Worm (Caenorhabditis elegans) whole organism, mixed stage, embryonic: Measurements from ENCODE around the gene C18B2.5.

Experiments used
- M03D4.4 ChIP-seq: sonication (generic microtip); optimal IDR thresholded peaks from 2 replicates; lab custom pipeline; 2017; ENCODE audit warnings: mild to moderate bottlenecking, missing genetic modification characterization, missing compliant biosample characterization
- bed-3 ChIP-seq: fragments of 200-800 bp; sonication (Bioruptor generic); optimal IDR thresholded peaks from 3 replicates; lab custom pipeline; 2018; ENCODE audit warnings: mild to moderate bottlenecking, missing genetic modification characterization, moderate library complexity, missing compliant biosample characterization
- blmp-1 ChIP-seq: fragments of 150-350 bp; optimal IDR thresholded peaks from 2 replicates; lab custom pipeline; 2014; ENCODE audit warnings: missing biosample characterization, missing genetic modification characterization
- ceh-39 ChIP-seq: fragments of 150-350 bp; optimal IDR thresholded peaks from 2 replicates; lab custom pipeline; 2014; ENCODE audit warnings: missing biosample characterization, missing genetic modification characterization
- ceh-43 ChIP-seq: fragments of 200-800 bp; sonication (Bioruptor generic); optimal IDR thresholded peaks from 2 replicates; lab custom pipeline; 2018; ENCODE audit warnings: mild to moderate bottlenecking, missing genetic modification characterization, moderate library complexity, missing compliant biosample characterization
- ceh-83 ChIP-seq: fragments of 200-800 bp; sonication (Bioruptor generic); optimal IDR thresholded peaks from 2 replicates; lab custom pipeline; 2018; ENCODE audit warnings: mild to moderate bottlenecking, missing genetic modification characterization, missing compliant biosample characterization
- cnd-1 ChIP-seq: fragments of 200-800 bp; sonication (Bioruptor generic); optimal IDR thresholded peaks from 2 replicates; lab custom pipeline; 2018; ENCODE audit warnings: mild to moderate bottlenecking, missing genetic modification characterization, missing compliant biosample characterization
- drap-1 ChIP-seq: fragments of 200-800 bp; sonication (Bioruptor generic); optimal IDR thresholded peaks from 3 replicates; lab custom pipeline; 2018; ENCODE audit warnings: mild to moderate bottlenecking, missing genetic modification characterization, missing compliant biosample characterization
- elt-3 ChIP-seq: fragments of 150-350 bp; optimal IDR thresholded peaks from 2 replicates; lab custom pipeline; 2014; ENCODE audit warnings: missing biosample characterization, missing genetic modification characterization
- flh-1 ChIP-seq: fragments of 200-800 bp; sonication (Bioruptor generic); optimal IDR thresholded peaks from 2 replicates; lab custom pipeline; 2018; ENCODE audit warnings: mild to moderate bottlenecking, missing genetic modification characterization, moderate library complexity, missing compliant biosample characterization
- hlh-1 ChIP-seq: fragments of 150-350 bp; optimal IDR thresholded peaks from 2 replicates; lab custom pipeline; 2014; ENCODE audit warnings: missing biosample characterization, missing genetic modification reagents, missing genetic modification characterization
- lin-13 ChIP-seq: fragments of 150-350 bp; optimal IDR thresholded peaks from 2 replicates; lab custom pipeline; 2014; ENCODE audit warnings: missing biosample characterization, missing genetic modification characterization
- lin-32 ChIP-seq: fragments of 200-800 bp; sonication (Bioruptor generic); optimal IDR thresholded peaks from 2 replicates; lab custom pipeline; 2018; ENCODE audit warnings: mild to moderate bottlenecking, missing genetic modification characterization, missing compliant biosample characterization
- lsy-2 ChIP-seq: fragments of 150-350 bp; optimal IDR thresholded peaks from 2 replicates; lab custom pipeline; 2014; ENCODE audit warnings: missing biosample characterization, missing genetic modification characterization
- mab-5 ChIP-seq: fragments of 150-350 bp; optimal IDR thresholded peaks from 2 replicates; lab custom pipeline; 2014; ENCODE audit warnings: missing biosample characterization, missing genetic modification characterization
- mep-1 ChIP-seq: fragments of 150-350 bp; optimal IDR thresholded peaks from 2 replicates; lab custom pipeline; 2017; ENCODE audit warnings: missing biosample characterization, missing genetic modification reagents, missing genetic modification characterization, inconsistent platforms
- mls-2 ChIP-seq: sonication (generic microtip); optimal IDR thresholded peaks from 2 replicates; lab custom pipeline; 2016; ENCODE audit warnings: mild to moderate bottlenecking, missing genetic modification characterization, moderate library complexity, missing compliant biosample characterization
- nhr-12 ChIP-seq: fragments of 150-350 bp; optimal IDR thresholded peaks from 2 replicates; lab custom pipeline; 2014; ENCODE audit warnings: missing biosample characterization, missing genetic modification characterization
- nhr-2 ChIP-seq: fragments of 150-350 bp; optimal IDR thresholded peaks from 2 replicates; lab custom pipeline; 2014; ENCODE audit warnings: missing biosample characterization, missing genetic modification characterization
- nhr-237 ChIP-seq: fragments of 150-350 bp; optimal IDR thresholded peaks from 2 replicates; lab custom pipeline; 2014; ENCODE audit warnings: missing biosample characterization, missing genetic modification characterization
- nhr-28 ChIP-seq: fragments of 150-350 bp; optimal IDR thresholded peaks from 2 replicates; lab custom pipeline; 2014; ENCODE audit warnings: missing biosample characterization, missing genetic modification characterization
- nhr-76 ChIP-seq: sonication (generic microtip); optimal IDR thresholded peaks from 2 replicates; lab custom pipeline; 2017; ENCODE audit warnings: missing biosample characterization, missing genetic modification characterization
- pha-4 ChIP-seq: fragments of 150-350 bp; optimal IDR thresholded peaks from 2 replicates; lab custom pipeline; 2018; ENCODE audit warnings: missing biosample characterization, missing genetic modification reagents, missing genetic modification characterization
- sem-2 ChIP-seq: fragments of 200-800 bp; sonication (Bioruptor generic); optimal IDR thresholded peaks from 2 replicates; lab custom pipeline; 2018; ENCODE audit warnings: mild to moderate bottlenecking, missing genetic modification characterization, missing compliant biosample characterization
- sptf-1 ChIP-seq: sonication (generic microtip); optimal IDR thresholded peaks from 2 replicates; lab custom pipeline; 2017; ENCODE audit warnings: mild to moderate bottlenecking, missing genetic modification characterization, moderate library complexity, missing compliant biosample characterization
- tbx-8 ChIP-seq: fragments of 200-800 bp; sonication (Bioruptor generic); optimal IDR thresholded peaks from 2 replicates; lab custom pipeline; 2018; ENCODE audit warnings: mild to moderate bottlenecking, missing genetic modification characterization, moderate library complexity, missing compliant biosample characterization
- unc-120 ChIP-seq: sonication (generic microtip); optimal IDR thresholded peaks from 2 replicates; lab custom pipeline; 2017; ENCODE audit warnings: missing genetic modification characterization, missing compliant biosample characterization; ENCODE audit not compliant: poor library complexity, severe bottlenecking
- unc-39 ChIP-seq: fragments of 150-350 bp; optimal IDR thresholded peaks from 2 replicates; lab custom pipeline; 2014; ENCODE audit warnings: missing biosample characterization, missing genetic modification characterization
- unc-62 ChIP-seq: fragments of 150-350 bp; optimal IDR thresholded peaks from 2 replicates; lab custom pipeline; 2014; ENCODE audit warnings: missing biosample characterization, missing genetic modification reagents, missing genetic modification characterization
- zip-8 ChIP-seq: fragments of 150-350 bp; optimal IDR thresholded peaks from 2 replicates; lab custom pipeline; 2014; ENCODE audit warnings: missing biosample characterization, missing genetic modification characterization
- ztf-11 ChIP-seq: fragments of 150-350 bp; optimal IDR thresholded peaks from 2 replicates; lab custom pipeline; 2014; ENCODE audit warnings: missing biosample characterization, missing genetic modification characterization

The C18B2.5 gene

DNA sequence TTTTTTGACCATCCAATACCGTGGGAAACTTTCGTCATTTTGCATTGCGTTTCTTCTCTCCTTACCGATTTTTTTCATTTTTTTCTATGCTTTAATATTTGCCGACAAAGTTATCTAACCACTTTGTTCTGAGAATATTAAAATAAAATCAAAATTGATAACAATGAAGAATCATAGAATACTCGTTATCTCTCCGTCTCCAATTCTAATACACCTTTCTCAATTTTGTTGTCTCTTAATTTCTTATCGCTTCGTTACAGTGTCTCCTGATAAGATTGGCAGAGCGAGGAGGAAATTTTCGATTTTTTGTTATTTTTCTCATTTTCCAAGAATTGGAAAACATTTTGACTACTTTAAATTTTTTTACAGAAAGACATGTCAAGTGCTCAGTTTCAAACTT, 34.7 kb downstream of the C18B2.5 start, which contains the start of gene ckc-1:
Gene ckc-1, plus strand, starts transcription at position 368 of the 400 bp plus-strand sequence.
- TF ChIP-seq hlh-1 (tag; lab: Kevin White, UChicago) (no peak), ceh-39 (tag; lab: Kevin White, UChicago) (no peak), drap-1 (GFP tag; lab: Kevin White, UChicago) (no peak), unc-39 (tag; lab: Kevin White, UChicago) (no peak), flh-1 (GFP tag; lab: Kevin White, UChicago) (no peak), sem-2 (GFP tag; lab: Kevin White, UChicago) (no peak), lin-32 (GFP tag; lab: Kevin White, UChicago) (no peak), mls-2 (tag; lab: Kevin White, UChicago) (no peak), nhr-28 (tag; lab: Kevin White, UChicago) (no peak), bed-3 (GFP tag; lab: Kevin White, UChicago) (no peak), nhr-237 (tag; lab: Kevin White, UChicago) (no peak), sptf-1 (tag; lab: Kevin White, UChicago) (no peak), blmp-1 (tag; lab: Kevin White, UChicago) (no peak), nhr-76 (tag; lab: Kevin White, UChicago) (no peak), mep-1 (tag; lab: Kevin White, UChicago) (no peak), unc-120 (tag; lab: Kevin White, UChicago) (no peak), pha-4 (no peak), ceh-43 (GFP tag; lab: Kevin White, UChicago) (no peak)

DNA sequence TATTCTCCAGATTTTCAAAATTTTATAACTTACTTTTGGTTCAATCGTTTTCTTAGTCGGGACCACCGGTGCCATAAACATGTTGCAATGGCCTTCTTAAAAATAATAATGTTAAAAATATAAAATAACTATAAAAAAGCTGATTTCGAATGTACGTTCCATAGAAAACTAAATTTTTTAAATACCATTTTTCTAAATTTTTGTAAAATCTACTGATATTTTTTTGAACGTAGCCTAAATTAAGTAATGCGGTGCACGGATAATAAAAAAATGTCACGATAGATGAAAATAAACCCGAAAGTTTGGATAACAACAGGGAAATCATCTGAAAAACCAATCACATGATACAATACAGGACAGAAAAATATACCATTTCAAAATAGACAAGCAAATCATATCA, 37.4 kb downstream of the C18B2.5 start, which contains the start of gene T27A10.5:
Gene T27A10.5, minus strand, starts transcription at position 101 of the 400 bp plus-strand sequence.
- TF ChIP-seq pha-4 (no peak), ceh-43 (GFP tag; lab: Kevin White, UChicago) (no peak), mab-5 (tag; lab: Kevin White, UChicago) (no peak), mls-2 (tag; lab: Kevin White, UChicago) (no peak), nhr-28 (tag; lab: Kevin White, UChicago) (no peak), tbx-8 (GFP tag; lab: Kevin White, UChicago) (no peak)

DNA sequence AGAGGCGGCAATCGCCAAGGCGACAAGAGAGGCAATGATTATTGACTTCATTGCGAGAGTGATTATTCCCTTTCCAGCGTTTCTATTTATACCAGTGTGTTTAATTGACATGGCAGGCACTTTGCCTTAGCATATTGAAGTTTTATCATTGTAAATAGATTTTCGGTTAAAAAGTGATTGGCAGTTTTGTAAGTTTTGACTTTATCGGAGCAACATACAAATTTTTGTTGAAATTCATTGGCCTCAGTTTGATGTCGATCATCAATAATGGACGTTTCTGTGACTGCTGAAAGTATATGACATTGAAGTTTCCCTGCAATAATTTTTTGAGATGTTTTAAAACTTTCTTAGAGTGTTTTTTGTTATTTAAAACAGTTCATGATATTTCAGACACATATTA, 38.4 kb downstream of the C18B2.5 start, which contains the start of gene vit-3:
Gene vit-3, minus strand, starts transcription at position 60 of the 400 bp plus-strand sequence.
- TF ChIP-seq mls-2 (tag; lab: Kevin White, UChicago), result no peak
- TF ChIP-seq nhr-12, result no peak
- no peak for TF ChIP-seq unc-62 (GFP tag; lab: Kevin White, UChicago)
- no peak for TF ChIP-seq mab-5 (tag; lab: Kevin White, UChicago)
- no peak for TF ChIP-seq nhr-2 (tag; lab: Kevin White, UChicago)
- TF ChIP-seq M03D4.4 (tag; lab: Kevin White, UChicago), result no peak
- no peak for TF ChIP-seq zip-8 (tag; lab: Kevin White, UChicago)
- no peak for TF ChIP-seq ceh-83 (GFP tag; lab: Kevin White, UChicago)
- no peak for TF ChIP-seq nhr-76 (tag; lab: Kevin White, UChicago)
- no peak for TF ChIP-seq lin-13 (tag; lab: Kevin White, UChicago)
- no peak for TF ChIP-seq lsy-2 (tag; lab: Kevin White, UChicago)
- no peak for TF ChIP-seq hlh-1 (tag; lab: Kevin White, UChicago)
- no peak for TF ChIP-seq pha-4
- TF ChIP-seq lin-32 (GFP tag; lab: Kevin White, UChicago), result no peak
- no peak for TF ChIP-seq elt-3
- TF ChIP-seq blmp-1 (tag; lab: Kevin White, UChicago), result no peak
- TF ChIP-seq ceh-39 (tag; lab: Kevin White, UChicago), result no peak
- no peak for TF ChIP-seq cnd-1 (tag; lab: Kevin White, UChicago)

DNA sequence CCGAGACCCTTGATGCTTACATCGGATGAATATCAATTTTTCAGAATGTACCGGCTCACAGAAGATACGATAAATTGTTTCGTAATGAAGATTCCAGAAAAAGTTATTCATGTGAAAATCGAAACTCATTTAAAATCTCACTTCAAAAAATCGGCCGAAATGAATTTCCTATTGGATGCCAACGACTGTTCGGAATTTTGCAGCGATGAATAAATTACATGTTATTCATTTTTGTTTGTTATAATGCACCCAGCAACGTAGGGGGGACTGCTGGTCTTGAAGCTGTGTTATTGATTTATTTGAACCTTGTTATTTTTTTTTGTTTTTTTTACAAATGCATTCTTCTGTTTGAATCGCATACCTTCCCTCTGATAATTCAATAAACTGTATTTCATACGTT, 44.0 kb downstream of the C18B2.5 start:
- TF ChIP-seq mab-5 (tag; lab: Kevin White, UChicago) (no peak), zip-8 (tag; lab: Kevin White, UChicago) (no peak)
- TF ChIP-seq, all 35 proteins: peak for 0

DNA sequence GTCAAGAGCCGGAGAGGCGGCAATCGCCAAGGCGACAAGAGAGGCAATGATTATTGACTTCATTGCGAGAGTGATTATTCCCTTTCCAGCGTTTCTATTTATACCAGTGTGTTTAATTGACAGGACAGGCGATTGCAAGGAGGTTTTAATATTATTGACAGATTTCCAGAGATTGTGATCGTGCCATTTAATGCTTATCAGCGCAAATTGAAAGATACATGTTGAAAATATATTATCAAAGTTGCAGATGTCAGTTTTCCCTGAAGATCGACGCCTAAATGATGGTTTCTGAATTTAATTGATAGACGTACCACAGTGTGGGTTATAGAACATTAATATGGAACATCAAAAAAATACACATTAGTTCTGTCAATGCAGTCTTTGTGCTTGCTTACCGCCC, 47.0 kb downstream of the C18B2.5 start, which contains the start of gene vit-4:
Gene vit-4, minus strand, starts transcription at position 63 of the 400 bp plus-strand sequence.
- no peak for TF ChIP-seq zip-8 (tag; lab: Kevin White, UChicago)
- no peak for TF ChIP-seq ztf-11 (tag; lab: Kevin White, UChicago)
- TF ChIP-seq elt-3, result no peak
- no peak for TF ChIP-seq bed-3 (GFP tag; lab: Kevin White, UChicago)
- TF ChIP-seq nhr-12, result no peak
